Fruit fly (Drosophila melanogaster) whole organism, larva: ENCODE results near the gene Sems.

Source experiments
- noc ChIP-seq: fragments of 200-800 bp; sonication (Bioruptor generic); optimal IDR thresholded peaks from 3 replicates; lab custom pipeline; 2019; ENCODE audit warnings: missing biosample characterization, mild to moderate bottlenecking, missing genetic modification characterization, moderate library complexity

Gene Sems

DNA sequence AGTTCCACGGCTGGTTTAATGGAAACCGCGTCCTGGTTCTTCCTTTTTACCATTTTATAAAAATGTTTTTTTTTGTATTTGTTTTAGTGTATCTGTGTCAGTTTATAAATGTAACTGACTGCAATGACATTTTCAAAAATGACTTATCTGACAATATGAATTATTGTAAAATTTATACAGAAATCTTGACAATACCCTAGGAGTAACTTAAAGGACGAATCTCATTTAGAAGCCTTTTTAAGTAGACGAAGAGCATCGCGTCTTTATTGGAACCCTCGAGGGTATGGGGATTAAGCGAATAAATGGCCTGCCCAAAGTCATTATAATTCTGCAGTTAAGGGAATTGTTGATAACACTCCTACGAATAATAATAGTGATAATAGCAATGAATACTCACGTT, 10.1 kb upstream of the Sems start, which contains the start of gene CG12983:
CG12983 (minus strand) TSS at position 101 of the 400 bp plus-strand sequence.
- no peak for TF ChIP-seq noc (tag; lab: Kevin White, UChicago)

DNA sequence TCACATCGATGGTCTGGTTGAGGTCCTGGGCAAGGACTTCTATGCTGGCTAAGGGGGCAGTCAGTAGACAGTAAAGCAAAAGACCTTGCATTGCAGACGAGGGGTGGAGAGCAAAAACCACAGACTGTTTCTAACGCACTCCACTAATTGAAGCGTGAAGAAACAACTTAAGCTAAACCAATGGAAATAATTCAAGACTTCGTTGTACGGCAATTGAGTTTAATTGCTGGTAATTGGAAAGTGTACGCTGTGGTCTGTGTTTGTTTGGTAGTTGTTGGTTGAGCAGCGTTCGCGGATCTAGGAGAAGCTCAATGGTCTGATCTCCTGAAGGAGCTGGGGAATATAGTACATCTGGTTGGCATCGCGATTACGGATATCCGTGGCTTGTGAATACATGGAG, 5.9 kb upstream of the Sems start, which contains the start of gene CG10587:
CG10587 (minus strand) TSS at position 101 of the 400 bp plus-strand sequence.
- TF ChIP-seq noc (tag; lab: Kevin White, UChicago), result no peak

- TF ChIP-seq noc (tag; lab: Kevin White, UChicago), result no peak
Observed at dm6 chr3L:20961286-20961685, 4.7 kb upstream of the Sems start, which contains the start of gene CG11037. Gene CG11037, minus strand, starts transcription at chr3L:20961386.

DNA sequence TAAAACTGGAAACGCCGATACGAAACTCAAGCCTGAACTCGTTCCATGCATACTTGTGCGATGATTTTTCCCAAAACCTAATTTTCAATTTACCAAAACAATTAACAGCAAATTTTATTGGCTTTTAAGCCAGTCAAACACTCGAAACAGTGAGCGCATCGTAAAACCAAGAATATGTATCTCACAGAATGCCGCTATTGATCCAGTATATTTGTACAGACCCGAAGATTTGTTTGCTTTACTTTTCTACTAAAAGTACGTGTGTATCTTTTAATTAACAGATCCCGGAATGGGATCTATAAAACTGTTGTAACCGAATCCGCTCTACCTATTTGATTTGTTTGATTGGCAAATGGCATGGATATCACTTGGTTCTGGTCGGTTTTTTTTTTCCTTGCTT, 2.4 kb downstream of the Sems start:
- TF ChIP-seq noc (tag; lab: Kevin White, UChicago), result no peak

DNA sequence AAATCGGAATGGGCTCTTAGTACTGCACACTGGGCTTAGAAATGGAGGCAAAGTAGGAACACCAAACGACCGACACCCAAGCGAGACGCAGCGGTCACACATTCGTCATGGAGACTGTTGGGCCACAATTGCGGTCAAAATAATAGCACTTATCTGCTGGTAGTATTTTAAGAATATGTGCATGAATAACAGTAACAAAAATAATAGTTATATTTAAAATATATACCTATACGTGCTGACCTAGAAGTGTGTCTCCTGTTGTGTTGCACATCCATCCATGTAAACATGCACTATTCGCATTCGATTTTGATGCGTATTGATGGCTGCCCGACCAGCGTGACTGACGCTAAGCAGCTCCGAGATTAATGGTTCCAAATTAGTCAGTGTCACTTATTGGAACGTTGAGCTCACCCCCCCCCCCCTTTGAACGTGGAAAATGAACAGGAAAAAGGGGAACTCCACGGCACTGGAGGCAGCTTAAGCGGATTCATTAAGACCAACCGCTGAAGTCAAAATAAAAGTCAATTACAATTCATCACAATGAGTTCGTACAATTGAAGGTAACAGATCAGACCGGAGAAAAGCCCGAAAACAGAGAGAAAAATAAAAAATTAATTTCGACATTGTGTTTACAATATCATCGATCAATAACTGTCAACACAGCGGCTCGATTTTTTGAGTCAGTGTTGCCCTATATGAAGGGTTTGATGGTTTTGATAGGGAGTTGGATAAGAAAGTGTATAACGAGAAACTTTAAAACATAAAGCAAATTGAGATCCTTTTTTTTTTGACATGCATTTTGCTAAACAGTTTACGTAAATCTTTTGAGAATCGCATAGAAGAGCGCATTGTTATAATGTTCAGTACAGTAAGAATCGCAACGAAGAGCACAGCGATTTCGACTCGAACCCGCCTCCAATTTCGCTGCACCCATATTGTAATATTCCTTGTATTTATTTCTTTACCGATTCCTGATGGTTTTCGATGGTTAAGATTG, 3.6 kb downstream of the Sems start:
- no peak for TF ChIP-seq noc (tag; lab: Kevin White, UChicago)

- no peak for TF ChIP-seq noc (tag; lab: Kevin White, UChicago)
Observed at dm6 chr3L:20952121-20952487, 4.4 kb downstream of the Sems start.

- TF ChIP-seq noc (tag; lab: Kevin White, UChicago), result no peak
Observed at dm6 chr3L:20951477-20952120, 5.0 kb downstream of the Sems start.

dm6 chr3L:20950520-20951135, 5.9 kb downstream of the Sems start:
- TF ChIP-seq noc (tag; lab: Kevin White, UChicago), result no peak

- TF ChIP-seq noc (tag; lab: Kevin White, UChicago), result no peak
Observed at dm6 chr3L:20950136-20950499, 6.4 kb downstream of the Sems start.

- TF ChIP-seq noc (tag; lab: Kevin White, UChicago), result no peak
Observed at dm6 chr3L:20949371-20950135, 7.0 kb downstream of the Sems start, which contains the start of gene fng. Gene fng, minus strand, starts transcription at chr3L:20949512.

dm6 chr3L:20948404-20948803, 8.1 kb downstream of the Sems start:
- no peak for TF ChIP-seq noc (tag; lab: Kevin White, UChicago)

DNA sequence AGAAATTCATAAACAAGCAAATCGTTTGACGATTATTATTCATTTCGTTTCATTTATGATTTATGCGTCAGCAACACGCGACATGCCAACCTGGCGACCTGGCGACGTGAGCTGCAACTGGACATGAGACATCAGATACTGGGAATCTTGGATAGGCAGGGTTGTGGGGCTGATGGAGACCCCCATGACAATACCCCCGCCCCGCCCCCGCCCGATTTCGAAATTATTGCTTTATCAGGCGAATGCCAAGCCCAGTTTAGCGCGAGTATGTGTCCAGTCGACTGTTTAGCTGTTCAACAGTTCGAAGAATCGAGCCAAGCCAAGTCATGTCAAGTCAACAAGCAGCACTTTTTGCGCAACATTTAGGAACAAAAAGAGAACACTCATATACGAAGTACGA, 9.6 kb downstream of the Sems start:
- TF ChIP-seq noc (tag; lab: Kevin White, UChicago), result no peak

dm6 chr3L:20946054-20946453, 10.5 kb downstream of the Sems start:
- TF ChIP-seq noc (tag; lab: Kevin White, UChicago), result no peak

dm6 chr3L:20944180-20944579, 12.4 kb downstream of the Sems start:
- TF ChIP-seq noc (tag; lab: Kevin White, UChicago), result no peak

- no peak for TF ChIP-seq noc (tag; lab: Kevin White, UChicago)
Observed at dm6 chr3L:20942076-20942475, 14.5 kb downstream of the Sems start.
